Fruit fly (Drosophila melanogaster): Measurements from ENCODE around the gene Atg18b.

DNA sequence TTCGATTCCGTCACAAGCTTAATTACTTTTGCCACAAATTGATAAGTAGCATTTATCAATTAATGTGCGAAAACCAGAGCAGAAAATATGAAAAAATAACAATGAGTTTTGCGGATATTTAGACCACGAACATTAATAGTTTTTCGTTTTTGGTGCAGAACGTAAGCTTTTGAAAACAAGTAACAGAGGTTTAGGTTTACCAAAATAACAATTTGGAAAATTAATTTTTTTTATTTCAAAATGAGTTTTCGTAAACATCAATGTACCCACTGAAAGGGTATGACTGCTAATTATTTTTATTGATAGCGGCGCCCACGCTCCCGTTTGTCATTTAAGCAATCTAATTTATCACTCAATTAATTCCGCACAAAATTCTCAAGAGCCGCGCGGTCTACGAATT lies 25.0 kb downstream of the Atg18b start:
- no peak for TF ChIP-seq Hr38 (GFP tag; optimal IDR thresholded peaks at IDR 0.05)
- TF ChIP-seq dac (GFP tag; optimal IDR thresholded peaks at IDR 0.05): no peak

Measured in whole organism, prepupa.